Fruit fly (Drosophila melanogaster) whole organism, wandering third instar larva: ENCODE results near the gene CG5762.

ENCODE experiments used
- CrebA ChIP-seq: fragments of 200-800 bp; sonication (Bioruptor generic); optimal IDR thresholded peaks from 2 replicates; lab custom pipeline; 2016; ENCODE audit warnings: missing biosample characterization, mild to moderate bottlenecking, missing genetic modification characterization, borderline replicate concordance
- Dif ChIP-seq: fragments of 200-275, 200-300 bp; sonication (Bioruptor generic); optimal IDR thresholded peaks from 2 replicates; lab custom pipeline; 2018; ENCODE audit warnings: missing biosample characterization, missing genetic modification characterization; ENCODE audit not compliant: partially characterized antibody
- GATAd ChIP-seq: sonication (Bioruptor generic); optimal IDR thresholded peaks from 2 replicates; lab custom pipeline; 2016; ENCODE audit warnings: missing biosample characterization, missing genetic modification characterization
- OdsH ChIP-seq: fragments of 200-800 bp; sonication (Bioruptor generic); optimal IDR thresholded peaks from 2 replicates; lab custom pipeline; 2016; ENCODE audit warnings: missing biosample characterization, mild to moderate bottlenecking, missing genetic modification characterization
- Sp1 ChIP-seq: fragments of 200-800 bp; sonication (Bioruptor generic); optimal IDR thresholded peaks from 3 replicates; lab custom pipeline; 2019; ENCODE audit warnings: missing biosample characterization, mild to moderate bottlenecking, missing genetic modification characterization, moderate library complexity
- br ChIP-seq: fragments of 200-800 bp; sonication (Bioruptor generic); optimal IDR thresholded peaks from 2 replicates; lab custom pipeline; 2016; ENCODE audit warnings: missing biosample characterization, missing genetic modification characterization
- dmrt93B ChIP-seq: fragments of 200-800 bp; sonication (Bioruptor generic); optimal IDR thresholded peaks from 2 replicates; lab custom pipeline; 2018; ENCODE audit warnings: missing biosample characterization, mild to moderate bottlenecking, missing genetic modification characterization
- foxo ChIP-seq, 2 experiments: fragments of 200-800 bp; sonication (Bioruptor generic); optimal IDR thresholded peaks; 2 replicates in 1 of 2; 3 replicates in 1 of 2; lab custom pipeline; 2016 to 2017; ENCODE audit warnings: missing biosample characterization in 2 of 2, missing genetic modification characterization in 2 of 2
- fru ChIP-seq: fragments of 200-800 bp; sonication (Bioruptor generic); optimal IDR thresholded peaks from 3 replicates; lab custom pipeline; 2016; ENCODE audit warnings: missing biosample characterization, mild to moderate bottlenecking, missing genetic modification characterization
- psq ChIP-seq: fragments of 200-800 bp; sonication (Bioruptor generic); optimal IDR thresholded peaks from 3 replicates; lab custom pipeline; 2017; ENCODE audit warnings: missing biosample characterization, mild to moderate bottlenecking, missing genetic modification characterization, moderate library complexity
- woc ChIP-seq: sonication (Bioruptor generic); optimal IDR thresholded peaks from 2 replicates; lab custom pipeline; 2016; ENCODE audit warnings: missing biosample characterization, mild to moderate bottlenecking, missing genetic modification characterization

DNA sequence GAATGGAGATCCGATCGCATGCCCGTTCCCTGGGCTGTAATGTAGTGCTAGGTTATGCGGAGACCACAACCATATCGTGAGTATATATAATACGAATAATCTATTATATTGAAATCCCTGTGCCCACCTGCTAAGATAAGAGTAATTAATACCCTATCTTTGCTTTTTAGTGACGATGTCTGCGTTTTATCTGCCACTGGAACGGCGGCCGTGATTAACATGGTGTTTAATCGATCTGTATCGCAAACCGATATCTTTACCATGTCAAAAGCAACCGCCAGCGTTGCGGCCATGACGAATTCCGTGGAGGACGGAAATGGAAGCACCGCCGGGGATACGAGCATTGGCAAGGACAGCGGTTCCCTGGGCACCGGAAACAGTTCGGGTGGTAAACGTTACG lies 8.0 kb downstream of the CG5762 start:
- no peak for TF ChIP-seq foxo (GFP tag; optimal IDR thresholded peaks at IDR 0.05; lab: Kevin White, UChicago)
- no peak for TF ChIP-seq GATAd (GFP tag; lab: Kevin White, UChicago)
- TF ChIP-seq br = no peak
- TF ChIP-seq Dif (GFP tag; lab: Kevin White, UChicago) = no peak
- no peak for TF ChIP-seq fru
- no peak for TF ChIP-seq dmrt93B
- no peak for TF ChIP-seq Sp1 (GFP tag; lab: Kevin White, UChicago)
- no peak for TF ChIP-seq psq
- TF ChIP-seq CrebA (GFP tag; lab: Kevin White, UChicago) = no peak
- no peak for TF ChIP-seq OdsH
- no peak for TF ChIP-seq woc (GFP tag; lab: Kevin White, UChicago)
